Fruit fly (Drosophila melanogaster) whole organism, wandering third instar larva: ENCODE results near the gene SMSr.

ENCODE experiments used
- Abd-B ChIP-seq: fragments of >200 bp; optimal IDR thresholded peaks from 2 replicates; lab custom pipeline; 2017; ENCODE audit warnings: missing biosample characterization, missing genetic modification characterization
- CG9705 ChIP-seq: fragments of 200-800 bp; sonication (Bioruptor generic); optimal IDR thresholded peaks from 2 replicates; lab custom pipeline; 2018; ENCODE audit warnings: missing biosample characterization, mild to moderate bottlenecking, missing genetic modification characterization
- Rel ChIP-seq, 2 experiments: fragments of 200-800 bp; sonication (Bioruptor generic) in 1 of 2; optimal IDR thresholded peaks; 2 replicates in 1 of 2; 3 replicates in 1 of 2; lab custom pipeline; 2016 to 2019; ENCODE audit warnings: mild to moderate bottlenecking in 2 of 2, missing biosample characterization in 2 of 2, missing genetic modification characterization in 2 of 2, moderate library complexity in 1 of 2

DNA sequence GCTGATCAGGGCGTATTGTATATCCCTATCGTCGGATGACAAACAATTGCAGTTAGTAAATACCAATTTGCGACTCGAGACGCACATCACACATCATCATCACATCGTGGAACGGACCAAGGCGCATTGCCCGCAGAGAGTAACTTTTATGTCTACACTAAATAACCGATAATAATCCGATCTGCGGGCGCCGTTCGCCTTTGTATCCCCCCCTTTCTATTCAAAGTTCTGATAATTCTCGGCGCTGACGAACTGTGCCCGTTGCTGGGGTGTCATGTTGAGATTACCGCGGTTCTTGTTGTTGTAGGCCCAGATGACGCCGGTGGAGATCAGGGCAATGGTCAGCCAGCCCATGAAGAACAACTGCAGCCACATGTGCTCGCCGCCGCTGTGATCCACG lies 54.6 kb downstream of the SMSr start:
- no peak for TF ChIP-seq Abd-B
- no peak for TF ChIP-seq CG9705 (GFP tag; lab: Kevin White, UChicago)
- no peak for TF ChIP-seq Rel (GFP tag; optimal IDR thresholded peaks at IDR 0.05; lab: Kevin White, UChicago)
- no peak for TF ChIP-seq Rel (tag; optimal IDR thresholded peaks at IDR 0.05; lab: Kevin White, UChicago)
